Worm (Caenorhabditis elegans) whole organism, early embryonic: ENCODE measurements around the gene K01A6.7.

Experiments
- B0310.2 ChIP-seq: sonication (generic microtip); optimal IDR thresholded peaks from 2 replicates; lab custom pipeline; 2016; ENCODE audit warnings: mild to moderate bottlenecking, missing genetic modification characterization, missing compliant biosample characterization
- F13C5.2 ChIP-seq: sonication (generic microtip); optimal IDR thresholded peaks from 2 replicates; lab custom pipeline; 2017; ENCODE audit warnings: mild to moderate bottlenecking, missing genetic modification characterization, inconsistent platforms, missing compliant biosample characterization
- aly-1 ChIP-seq: sonication (generic microtip); optimal IDR thresholded peaks from 2 replicates; lab custom pipeline; 2016; ENCODE audit warnings: missing genetic modification characterization, missing compliant biosample characterization
- ama-1 ChIP-seq: fragments of 150-350 bp; optimal IDR thresholded peaks from 2 replicates; lab custom pipeline; 2014
- flt-1 ChIP-seq: fragments of 200-800 bp; sonication (Bioruptor generic); IDR thresholded peaks from 2 replicates; pipeline ENCODE4 v1.3.6; 2022; ENCODE audit warnings: missing genetic modification characterization, missing compliant biosample characterization
- hnd-1 ChIP-seq: sonication (generic microtip); optimal IDR thresholded peaks from 2 replicates; lab custom pipeline; 2016; ENCODE audit warnings: missing genetic modification characterization, missing compliant biosample characterization
- pes-1 ChIP-seq: fragments of 200-800 bp; sonication (Bioruptor generic); IDR thresholded peaks from 2 replicates; pipeline ENCODE4 v1.3.6; 2022; ENCODE audit warnings: missing genetic modification reagents, missing genetic modification characterization, missing compliant biosample characterization
- sea-1 ChIP-seq: fragments of 200-800 bp; sonication (Bioruptor generic); conservative IDR thresholded peaks from 2 replicates; pipeline ENCODE4 v1.3.6; 2022; ENCODE audit warnings: missing genetic modification characterization, missing compliant biosample characterization
- tbx-11 ChIP-seq: fragments of 200-800 bp; sonication (Bioruptor generic); IDR thresholded peaks from 2 replicates; pipeline ENCODE4 v1.3.6; 2022; ENCODE audit warnings: missing genetic modification characterization, missing compliant biosample characterization
- tbx-37 ChIP-seq: fragments of 200-800 bp; sonication (Bioruptor generic); conservative IDR thresholded peaks from 2 replicates; pipeline ENCODE4 v1.3.6; 2022; ENCODE audit warnings: missing genetic modification reagents, missing genetic modification characterization, missing compliant biosample characterization
- tra-4 ChIP-seq: sonication (generic microtip); optimal IDR thresholded peaks from 2 replicates; lab custom pipeline; 2017; ENCODE audit warnings: missing genetic modification characterization, missing compliant biosample characterization

- TF ChIP-seq tra-4 = no peak
- TF ChIP-seq ama-1 (lab: Kevin White, UChicago) = no peak
- TF ChIP-seq tbx-37 (GFP tag; lab: Robert Waterston, UW) = no peak
- no peak for TF ChIP-seq flt-1 (GFP tag; lab: Robert Waterston, UW)
- TF ChIP-seq F13C5.2 (tag; lab: Kevin White, UChicago) = no peak
- no peak for TF ChIP-seq sea-1 (GFP tag; lab: Robert Waterston, UW)
- TF ChIP-seq pes-1 = no peak
- no peak for TF ChIP-seq B0310.2
- TF ChIP-seq aly-1 (tag; lab: Kevin White, UChicago) = no peak
- TF ChIP-seq hnd-1 (tag; lab: Kevin White, UChicago) = no peak
- no peak for TF ChIP-seq tbx-11 (GFP tag; lab: Robert Waterston, UW)
Measured at ce11 chrIV:11760700-11761459, 22.5 kb upstream of the K01A6.7 start, which contains the start of gene T12A7.2.
